Worm (Caenorhabditis elegans): ENCODE measurements around the gene srh-10.
A peak's percentile ranks its signal among the peaks of the same experiment; 100 is the strongest.

Gene srh-10

DNA sequence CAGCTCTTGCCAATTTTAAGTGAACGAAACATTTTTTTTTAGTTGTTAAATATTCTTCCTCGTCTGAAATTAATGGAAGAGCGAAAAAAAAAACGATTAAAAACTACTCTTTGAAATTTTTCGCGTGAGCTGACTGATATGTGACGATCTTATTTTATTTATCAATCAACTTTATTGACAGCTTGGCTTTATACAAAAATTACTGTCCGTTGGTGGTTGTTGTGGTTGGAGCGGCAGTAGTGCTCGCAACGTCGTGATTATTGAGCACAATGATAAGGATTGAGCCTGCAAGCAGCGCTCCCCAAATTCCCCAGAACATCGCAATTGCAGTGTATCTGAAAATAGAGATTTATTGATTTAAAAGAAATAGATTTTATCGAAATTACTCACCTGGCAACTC is 22.5 kb downstream of the srh-10 start:
- TF ChIP-seq ceh-58 (GFP tag; IDR thresholded peaks at IDR 0.05) (no peak), nhr-80 (tag; optimal IDR thresholded peaks at IDR 0.05) (peak; percentile 36), Y53G8AR.9 (GFP tag; conservative IDR thresholded peaks at IDR 0.05) (no peak)

DNA sequence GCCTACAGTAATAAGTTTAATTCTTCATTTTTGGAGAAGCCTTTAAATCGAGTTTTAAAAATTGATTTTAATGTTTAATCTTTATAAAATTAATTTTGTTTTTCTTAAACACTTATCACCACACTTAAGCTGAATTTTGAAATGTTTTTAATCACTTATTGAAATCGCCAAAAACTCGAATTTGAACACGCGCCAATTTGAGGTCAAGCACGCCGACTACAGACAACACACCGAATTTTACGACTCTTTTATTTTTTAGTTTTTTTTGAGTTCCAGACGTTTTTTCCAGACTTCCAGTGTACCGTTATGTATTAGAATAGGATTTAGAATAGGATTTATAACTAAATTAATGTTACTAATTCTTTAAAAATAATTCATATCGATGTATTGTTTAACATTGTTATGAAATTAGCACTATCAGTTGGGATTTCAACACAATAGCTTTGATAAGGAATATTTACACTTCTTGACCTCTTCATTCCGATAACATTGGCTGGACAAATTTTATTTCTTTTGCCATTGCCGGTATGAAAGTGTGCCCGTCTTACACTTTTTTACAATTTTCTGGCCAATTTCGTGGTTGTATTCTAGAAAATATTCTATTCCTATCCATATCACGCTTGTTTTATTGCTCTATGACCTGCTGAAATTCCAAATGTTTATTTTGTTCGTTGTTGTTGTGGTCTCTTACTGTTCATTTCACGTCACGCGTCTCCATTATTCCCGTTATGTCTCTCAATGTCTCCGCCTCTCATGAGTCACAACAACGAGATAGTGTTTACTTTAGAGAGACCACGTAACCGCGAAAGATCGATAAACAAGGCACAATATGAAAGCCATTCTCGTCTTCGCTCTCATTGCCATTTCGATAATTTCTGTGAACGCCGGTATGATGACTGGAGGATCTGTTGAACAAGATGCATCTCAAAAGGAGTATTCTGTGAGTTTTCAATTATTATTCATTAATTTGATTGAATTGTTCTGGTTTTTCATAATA is 23.4 kb downstream of the srh-10 start, which contains the start of gene cpi-2:
TSS of gene cpi-2 (plus strand) at position 788 of the 997 bp plus-strand sequence.
- no peak for TF ChIP-seq B0019.2 (GFP tag; conservative IDR thresholded peaks at IDR 0.05)
- TF ChIP-seq K12H6.12 (tag; optimal IDR thresholded peaks at IDR 0.05) = peak; percentile 60
- TF ChIP-seq nfya-2 (GFP tag; IDR thresholded peaks at IDR 0.05) = no peak
- peak; percentile 57 for TF ChIP-seq dpl-1 (GFP tag; optimal IDR thresholded peaks at IDR 0.05)
- TF ChIP-seq fkh-3 (tag; optimal IDR thresholded peaks at IDR 0.05) = no peak
- TF ChIP-seq pbrm-1 (GFP tag; IDR thresholded peaks at IDR 0.05) = 0 out of 2 replicates have a peak, but pooled peaks have one; percentile 26
- TF ChIP-seq mel-28 (tag; optimal IDR thresholded peaks at IDR 0.05; ENCODE audit: borderline replicate concordance) = no peak
- TF ChIP-seq unc-130 (GFP tag; optimal IDR thresholded peaks at IDR 0.05) = no peak
- TF ChIP-seq unc-62 (GFP tag; optimal IDR thresholded peaks at IDR 0.05) = no peak
- no peak for TF ChIP-seq ztf-22 (GFP tag; optimal IDR thresholded peaks at IDR 0.05)
- no peak for TF ChIP-seq ztf-18 (tag; optimal IDR thresholded peaks at IDR 0.05)
- no peak for TF ChIP-seq sdz-38 (tag; optimal IDR thresholded peaks at IDR 0.05)
- no peak for TF ChIP-seq egl-18 (GFP tag; IDR thresholded peaks at IDR 0.05)
- TF ChIP-seq nfyb-1 (GFP tag; IDR thresholded peaks at IDR 0.05) = peak; percentile 38; the same call in 1 of the 2 replicates
- TF ChIP-seq somi-1 (GFP tag; optimal IDR thresholded peaks at IDR 0.05) = no peak
- no peak for TF ChIP-seq sea-2 (GFP tag; IDR thresholded peaks at IDR 0.05)
- no peak for TF ChIP-seq hrde-1 (tag; optimal IDR thresholded peaks at IDR 0.05; ENCODE audit: borderline replicate concordance)
- TF ChIP-seq B0336.3 (GFP tag; IDR thresholded peaks at IDR 0.05) = no peak
- TF ChIP-seq lin-40 (tag; optimal IDR thresholded peaks at IDR 0.05) = no peak
- TF ChIP-seq ztf-25 (GFP tag; IDR thresholded peaks at IDR 0.05) = no peak
- TF ChIP-seq akir-1 (GFP tag; optimal IDR thresholded peaks at IDR 0.05) = no peak
- no peak for TF ChIP-seq lir-1 (GFP tag; conservative IDR thresholded peaks at IDR 0.05)
- no peak for TF ChIP-seq lag-1 (GFP tag; IDR thresholded peaks at IDR 0.05)
- no peak for TF ChIP-seq madf-3 (GFP tag; IDR thresholded peaks at IDR 0.05)
- peak; percentile 72 for TF ChIP-seq lin-54 (GFP tag; optimal IDR thresholded peaks at IDR 0.05)
- TF ChIP-seq ets-4 (GFP tag; optimal IDR thresholded peaks at IDR 0.05) = no peak
- no peak for TF ChIP-seq xnd-1 (tag; optimal IDR thresholded peaks at IDR 0.05)
- no peak for TF ChIP-seq snpc-4 (GFP tag; optimal IDR thresholded peaks at IDR 0.05)
- TF ChIP-seq snpc-4 (tag; optimal IDR thresholded peaks at IDR 0.05) = peak in 2 of 4 experiments; percentile 8 to 10
- TF ChIP-seq hmg-20 (GFP tag; IDR thresholded peaks at IDR 0.05) = no peak
- TF ChIP-seq madf-6 (GFP tag; IDR thresholded peaks at IDR 0.05) = no peak
- TF ChIP-seq nhr-27 (tag; optimal IDR thresholded peaks at IDR 0.05) = no peak
- TF ChIP-seq snpc-1.1 (tag; optimal IDR thresholded peaks at IDR 0.05; ENCODE audit: insufficient read depth) = no peak
- TF ChIP-seq F10E7.11 (tag; optimal IDR thresholded peaks at IDR 0.05) = no peak
- TF ChIP-seq C06A6.2 (GFP tag; conservative IDR thresholded peaks at IDR 0.05) = no peak
- no peak for TF ChIP-seq ekl-4 (GFP tag; IDR thresholded peaks at IDR 0.05)
- TF ChIP-seq C17E4.6 (GFP tag; IDR thresholded peaks at IDR 0.05) = no peak
- no peak for TF ChIP-seq ceh-58 (GFP tag; IDR thresholded peaks at IDR 0.05)
- no peak for TF ChIP-seq snpc-3.4 (tag; optimal IDR thresholded peaks at IDR 0.05)
- no peak for TF ChIP-seq ztf-3 (GFP tag; optimal IDR thresholded peaks at IDR 0.05)
- no peak for TF ChIP-seq ceh-100 (GFP tag; IDR thresholded peaks at IDR 0.05)
- TF ChIP-seq efl-1 (GFP tag; optimal IDR thresholded peaks at IDR 0.05) = peak; percentile 44
- TF ChIP-seq ceh-40 (GFP tag; IDR thresholded peaks at IDR 0.05) = no peak
